Fruit fly (Drosophila melanogaster): ENCODE data around the gene CG12883.

DNA sequence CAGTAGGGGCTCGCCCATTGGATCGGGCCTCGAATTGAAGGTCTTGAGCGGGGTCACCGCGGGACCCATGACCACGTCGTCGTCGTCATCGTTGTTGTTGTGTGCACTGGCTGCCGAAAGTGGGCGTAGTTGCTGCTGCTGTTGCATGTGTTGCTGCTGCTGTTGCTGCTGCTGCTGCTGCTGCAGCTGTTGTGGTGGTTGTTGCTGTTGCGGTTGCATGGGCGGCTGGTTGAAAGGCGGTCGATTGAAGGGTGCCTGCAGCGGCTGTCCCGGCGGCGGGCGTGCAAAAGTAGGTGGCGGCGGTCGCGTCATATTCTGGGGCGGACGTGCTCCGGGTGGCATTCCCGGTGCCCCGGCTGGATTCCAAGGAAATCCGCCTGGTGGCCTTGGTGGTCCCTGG, 31.3 kb upstream of the CG12883 start:
- no peak for TF ChIP-seq CG8301 (tag; optimal IDR thresholded peaks at IDR 0.05)
- TF ChIP-seq CG32121 (GFP tag; IDR thresholded peaks at IDR 0.05) = no peak
- TF ChIP-seq CG15710 (tag; optimal IDR thresholded peaks at IDR 0.05) = no peak

All from whole organism, pupa.